Comparison of ENCODE assay signal across 1 fruit fly cellular context in genomic region chrX:8195449-8196156, dm6.
A peak's percentile ranks its signal among the peaks of the same experiment; 100 is the strongest.
TF ChIP-seq lines count a peak whose summit lies in the region.

No protein-coding gene starts in this region.

TF ChIP-seq in whole organism, embryonic, 481 proteins besides CTCF, POLR2A, EP300 and RAD21 (continued from another document):
- no peak for TF ChIP-seq Opbp (GFP tag; IDR thresholded peaks at IDR 0.05; lab: Robert Waterston, UW; ENCODE audit: partially characterized antibody)
- TF ChIP-seq her (GFP tag; optimal IDR thresholded peaks at IDR 0.05; lab: Kevin White, UChicago), result no peak
- TF ChIP-seq pan (optimal IDR thresholded peaks at IDR 0.05; lab: Kevin White, UChicago), result no peak
- TF ChIP-seq pan (GFP tag; optimal IDR thresholded peaks at IDR 0.05 in 1 of 2, IDR thresholded peaks at IDR 0.05 in 1 of 2), result peak in 1 of 2 experiments; percentile 9
